Fruit fly (Drosophila melanogaster): ENCODE results near the gene Hcs.

Hcs gene

dm6 chr3R:5485295-5485718, 10.6 kb downstream of the Hcs start, which contains the start of gene CG31550 (continued):
- TF ChIP-seq twi (tag; optimal IDR thresholded peaks at IDR 0.05) (peak; percentile 37), Lhr (GFP tag; optimal IDR thresholded peaks at IDR 0.05) (peak; percentile 43), Doc2 (GFP tag; IDR thresholded peaks at IDR 0.05) (no peak), Hsf (GFP tag; optimal IDR thresholded peaks at IDR 0.05) (peak; percentile 51), CG13894 (tag; optimal IDR thresholded peaks at IDR 0.05) (no peak), CG4360 (GFP tag; IDR thresholded peaks at IDR 0.05) (no peak), CG2712 (tag; optimal IDR thresholded peaks at IDR 0.05) (no peak), vfl (GFP tag; optimal IDR thresholded peaks at IDR 0.05) (peak; percentile 11), CG31224 (GFP tag; IDR thresholded peaks at IDR 0.05) (peak; percentile 71), CG7372 (GFP tag; IDR thresholded peaks at IDR 0.05) (0 out of 2 replicates have a peak, but pooled peaks have one; percentile 55), CG30431 (GFP tag; optimal IDR thresholded peaks at IDR 0.05) (no peak), Myb (GFP tag; optimal IDR thresholded peaks at IDR 0.05) (peak; percentile 42), CG31365 (tag; optimal IDR thresholded peaks at IDR 0.05) (no peak), Camta (GFP tag; optimal IDR thresholded peaks at IDR 0.05) (no peak), luna (GFP tag; optimal IDR thresholded peaks at IDR 0.05) (no peak), BEAF-32 (GFP tag; optimal IDR thresholded peaks at IDR 0.05) (no peak), NC2α (GFP tag; optimal IDR thresholded peaks at IDR 0.05) (no peak), bab2 (GFP tag; optimal IDR thresholded peaks at IDR 0.05) (peak; percentile 46), CG8281 (tag; optimal IDR thresholded peaks at IDR 0.05) (no peak), Chrac-16 (GFP tag; optimal IDR thresholded peaks at IDR 0.05) (peak; percentile 76), CG18599 (GFP tag; optimal IDR thresholded peaks at IDR 0.05) (peak; percentile 55), Kr (GFP tag; optimal IDR thresholded peaks at IDR 0.05) (no peak), CG3281 (GFP tag; optimal IDR thresholded peaks at IDR 0.05) (peak; percentile 52), cato (GFP tag; optimal IDR thresholded peaks at IDR 0.05; ENCODE audit: borderline replicate concordance) (peak; percentile 19), Hand (GFP tag; optimal IDR thresholded peaks at IDR 0.05) (no peak), CG11723 (GFP tag; optimal IDR thresholded peaks at IDR 0.05) (no peak), Dp (GFP tag; optimal IDR thresholded peaks at IDR 0.05) (no peak), CG4854 (GFP tag; optimal IDR thresholded peaks at IDR 0.05) (no peak), PHDP (tag; optimal IDR thresholded peaks at IDR 0.05) (peak; percentile 63), repo (GFP tag; optimal IDR thresholded peaks at IDR 0.05) (no peak), mirr (GFP tag; optimal IDR thresholded peaks at IDR 0.05) (no peak), CG33213 (GFP tag; optimal IDR thresholded peaks at IDR 0.05) (no peak), CG12769 (tag; optimal IDR thresholded peaks at IDR 0.05) (no peak), kni (GFP tag; optimal IDR thresholded peaks at IDR 0.05) (no peak), CG9437 (GFP tag; optimal IDR thresholded peaks at IDR 0.05) (peak; percentile 40), CG4424 (GFP tag; optimal IDR thresholded peaks at IDR 0.05) (peak; percentile 66), gro (GFP tag; optimal IDR thresholded peaks at IDR 0.05) (no peak), CG1647 (GFP tag; optimal IDR thresholded peaks at IDR 0.05) (peak; percentile 45), CG13123 (GFP tag; optimal IDR thresholded peaks at IDR 0.05) (peak; percentile 39), Med (GFP tag) (peak; percentile 79), Oaz (GFP tag; IDR thresholded peaks at IDR 0.05) (peak; percentile 35; the same call in 1 of the 2 replicates), CG3163 (GFP tag; optimal IDR thresholded peaks at IDR 0.05) (no peak), ATbp (GFP tag; optimal IDR thresholded peaks at IDR 0.05) (no peak), CG5180 (GFP tag; optimal IDR thresholded peaks at IDR 0.05) (no peak), CG1832 (GFP tag; optimal IDR thresholded peaks at IDR 0.05) (no peak), CG15514 (GFP tag; optimal IDR thresholded peaks at IDR 0.05) (peak; percentile 44), lilli (GFP tag; optimal IDR thresholded peaks at IDR 0.05) (peak; percentile 72), run (tag; optimal IDR thresholded peaks at IDR 0.05) (no peak), cg (GFP tag; optimal IDR thresholded peaks at IDR 0.05) (no peak), zfh2 (GFP tag; optimal IDR thresholded peaks at IDR 0.05) (peak; percentile 54), pfk (GFP tag; optimal IDR thresholded peaks at IDR 0.05) (no peak)

Data from whole organism, embryonic.